Fruit fly (Drosophila melanogaster): ENCODE data around the gene rdgA.

The rdgA gene

dm6 chrX:8888861-8889392, 17.9 kb upstream of the rdgA start:
- TF ChIP-seq Drgx (GFP tag; IDR thresholded peaks at IDR 0.05) (no peak), chinmo (GFP tag; IDR thresholded peaks at IDR 0.05; ENCODE audit: partially characterized antibody) (peak; percentile 62; the same call in 2 of the 4 replicates), Camta (GFP tag; optimal IDR thresholded peaks at IDR 0.05) (no peak), CG7839 (tag; optimal IDR thresholded peaks at IDR 0.05) (peak; percentile 10), Xrp1 (GFP tag; IDR thresholded peaks at IDR 0.05) (peak; percentile 14; the same call in 1 of the 2 replicates), CG4282 (GFP tag; optimal IDR thresholded peaks at IDR 0.05) (no peak), sqz (GFP tag; optimal IDR thresholded peaks at IDR 0.05) (peak; percentile 26), exex (tag; optimal IDR thresholded peaks at IDR 0.05) (no peak), sob (GFP tag; IDR thresholded peaks at IDR 0.05) (0 out of 2 replicates have a peak, but pooled peaks have one; percentile 10), prd (optimal IDR thresholded peaks at IDR 0.05) (no peak), prd (GFP tag; IDR thresholded peaks at IDR 0.05) (0 out of 3 replicates have a peak, but pooled peaks have one; percentile 4), NK7.1 (GFP tag; optimal IDR thresholded peaks at IDR 0.05) (no peak), CG4730 (GFP tag; IDR thresholded peaks at IDR 0.05) (no peak), lab (GFP tag; optimal IDR thresholded peaks at IDR 0.05) (peak; percentile 11), al (GFP tag; IDR thresholded peaks at IDR 0.05) (peak; percentile 26; the same call in 1 of the 2 replicates), CG6254 (GFP tag; optimal IDR thresholded peaks at IDR 0.05) (peak; percentile 83), nom (GFP tag; optimal IDR thresholded peaks at IDR 0.05) (peak; percentile 44), CG32532 (GFP tag; IDR thresholded peaks at IDR 0.05) (0 out of 2 replicates have a peak, but pooled peaks have one; percentile 10), dysf (GFP tag; IDR thresholded peaks at IDR 0.05) (peak; percentile 30; the same call in 1 of the 3 replicates), D19B (GFP tag; optimal IDR thresholded peaks at IDR 0.05) (peak; percentile 86), Med (GFP tag) (peak; percentile 63), gem (tag; optimal IDR thresholded peaks at IDR 0.05) (peak; percentile 25), HLHmδ (GFP tag; optimal IDR thresholded peaks at IDR 0.05) (no peak), sug (tag; optimal IDR thresholded peaks at IDR 0.05) (no peak), row (GFP tag; IDR thresholded peaks at IDR 0.05) (peak; percentile 53; the same call in 2 of the 3 replicates), az2 (GFP tag; optimal IDR thresholded peaks at IDR 0.05) (no peak), Ptx1 (GFP tag; IDR thresholded peaks at IDR 0.05) (0 out of 2 replicates have a peak, but pooled peaks have one; percentile 25), dimm (GFP tag; IDR thresholded peaks at IDR 0.05) (no peak), CG10431 (GFP tag; optimal IDR thresholded peaks at IDR 0.05) (no peak), CG17385 (GFP tag; optimal IDR thresholded peaks at IDR 0.05) (peak; percentile 47)

DNA sequence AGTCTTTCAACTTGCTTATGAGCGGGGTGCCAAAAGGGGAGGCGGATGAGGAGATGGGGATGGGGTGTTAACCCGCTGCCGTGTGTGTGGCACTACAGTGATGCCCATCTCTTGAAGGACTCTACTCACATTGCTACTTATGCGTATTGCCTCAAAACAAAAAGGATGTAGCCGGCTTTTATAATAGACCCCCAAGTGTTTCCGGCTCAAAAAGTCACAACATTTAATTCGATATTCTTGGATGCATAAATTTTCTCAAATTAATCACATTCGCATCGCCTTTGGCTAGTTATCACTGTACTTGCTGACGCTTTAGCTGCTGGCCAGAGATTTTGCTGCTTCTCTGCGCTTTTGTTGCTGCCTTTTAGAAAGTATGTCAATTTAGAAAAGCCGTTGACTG, 15.9 kb upstream of the rdgA start:
- TF ChIP-seq CG6791 (GFP tag; IDR thresholded peaks at IDR 0.05; ENCODE audit: partially characterized antibody) (no peak), CG6689 (GFP tag; IDR thresholded peaks at IDR 0.05) (peak; percentile 40; the same call in 1 of the 2 replicates), Chrac-16 (GFP tag; optimal IDR thresholded peaks at IDR 0.05) (peak; percentile 12), ash1 (GFP tag; optimal IDR thresholded peaks at IDR 0.05) (no peak), ssp (GFP tag; IDR thresholded peaks at IDR 0.05) (0 out of 2 replicates have a peak, but pooled peaks have one; percentile 19), Rfx (GFP tag; IDR thresholded peaks at IDR 0.05) (peak; percentile 21; the same call in 1 of the 2 replicates), Mrtf (GFP tag; IDR thresholded peaks at IDR 0.05) (0 out of 3 replicates have a peak, but pooled peaks have one; percentile 52), CG3847 (GFP tag; IDR thresholded peaks at IDR 0.05) (peak; percentile 31; the same call in 1 of the 2 replicates), Gug (GFP tag; IDR thresholded peaks at IDR 0.05) (peak; percentile 5; the same call in 1 of the 4 replicates), Ptx1 (GFP tag; IDR thresholded peaks at IDR 0.05) (peak; percentile 35; the same call in 1 of the 2 replicates), dysf (GFP tag; IDR thresholded peaks at IDR 0.05) (peak; percentile 61), CG17359 (tag; optimal IDR thresholded peaks at IDR 0.05) (peak; percentile 38), Ssrp (tag; optimal IDR thresholded peaks at IDR 0.05) (peak; percentile 30), Aef1 (GFP tag; IDR thresholded peaks at IDR 0.05) (peak; percentile 15; the same call in 1 of the 3 replicates), CG11247 (GFP tag; IDR thresholded peaks at IDR 0.05) (0 out of 2 replicates have a peak, but pooled peaks have one; percentile 15), CG1603 (tag; optimal IDR thresholded peaks at IDR 0.05) (peak; percentile 34), slbo (GFP tag; IDR thresholded peaks at IDR 0.05) (peak; percentile 49), prd (optimal IDR thresholded peaks at IDR 0.05) (no peak), prd (GFP tag; IDR thresholded peaks at IDR 0.05) (peak; percentile 51; the same call in 2 of the 3 replicates), ci (GFP tag; IDR thresholded peaks at IDR 0.05) (peak; percentile 64; the same call in 1 of the 3 replicates), CG11504 (tag; optimal IDR thresholded peaks at IDR 0.05) (peak; percentile 49), dmrt99B (tag; optimal IDR thresholded peaks at IDR 0.05) (peak; percentile 43), amos (GFP tag; IDR thresholded peaks at IDR 0.05; ENCODE audit: partially characterized antibody) (no peak), CG9609 (GFP tag; optimal IDR thresholded peaks at IDR 0.05) (peak; percentile 13)

Measured in whole organism, embryonic.